Worm (Caenorhabditis elegans) whole organism, L2 larva: ENCODE measurements around the gene mob-3.
A peak's percentile ranks its signal among the peaks of the same experiment; 100 is the strongest.

Experiments
- F13H6.1 ChIP-seq: sonication (generic microtip); optimal IDR thresholded peaks from 2 replicates; lab custom pipeline; 2016; ENCODE audit warnings: missing genetic modification characterization, missing compliant biosample characterization
- blmp-1 ChIP-seq: sonication (generic microtip); optimal IDR thresholded peaks from 2 replicates; lab custom pipeline; 2017; ENCODE audit warnings: missing genetic modification characterization, mild to moderate bottlenecking, missing compliant biosample characterization, antibody characterized with exemption, moderate library complexity; ENCODE audit not compliant: insufficient read depth
- dmd-4 ChIP-seq: sonication (generic microtip); optimal IDR thresholded peaks from 2 replicates; lab custom pipeline; 2017; ENCODE audit warnings: missing biosample characterization, missing genetic modification characterization
- elt-3 ChIP-seq: sonication (generic microtip); optimal IDR thresholded peaks from 2 replicates; lab custom pipeline; 2017; ENCODE audit warnings: missing biosample characterization, missing genetic modification characterization
- fos-1 ChIP-seq: fragments of 150-350 bp; optimal IDR thresholded peaks from 2 replicates; lab custom pipeline; 2014; ENCODE audit warnings: missing biosample characterization, missing genetic modification characterization
- mab-5 ChIP-seq: fragments of 150-350 bp; optimal IDR thresholded peaks from 2 replicates; lab custom pipeline; 2014; ENCODE audit warnings: missing biosample characterization, missing genetic modification characterization
- nhr-11 ChIP-seq: fragments of 150-350 bp; optimal IDR thresholded peaks from 2 replicates; lab custom pipeline; 2014; ENCODE audit warnings: missing biosample characterization, missing genetic modification characterization
- sma-3 ChIP-seq: sonication (generic microtip); optimal IDR thresholded peaks from 2 replicates; lab custom pipeline; 2016; ENCODE audit warnings: missing genetic modification reagents, missing genetic modification characterization, missing compliant biosample characterization
- snpc-4 ChIP-seq: fragments of 150-350 bp; optimal IDR thresholded peaks from 2 replicates; lab custom pipeline; 2014; ENCODE audit warnings: missing biosample characterization, missing genetic modification characterization
- unc-55 ChIP-seq: fragments of 150-350 bp; sonication (generic microtip); optimal IDR thresholded peaks from 3 replicates; lab custom pipeline; 2014; ENCODE audit warnings: missing biosample characterization, missing genetic modification reagents, missing genetic modification characterization
- ztf-11 ChIP-seq: sonication (generic microtip); optimal IDR thresholded peaks from 2 replicates; lab custom pipeline; 2017; ENCODE audit warnings: missing biosample characterization, missing genetic modification characterization

ce11 chrIV:7386835-7387551, 1.8 kb downstream of the mob-3 start:
- TF ChIP-seq unc-55 (GFP tag; lab: Kevin White, UChicago) (peak; percentile 33), ztf-11 (tag; lab: Kevin White, UChicago) (no peak), blmp-1 (tag; lab: Kevin White, UChicago) (no peak), F13H6.1 (tag; lab: Kevin White, UChicago) (peak; percentile 82), elt-3 (no peak), dmd-4 (no peak), mab-5 (tag; lab: Kevin White, UChicago) (peak; percentile 57), nhr-11 (tag; lab: Kevin White, UChicago) (no peak), snpc-4 (tag; lab: Kevin White, UChicago) (peak; percentile 34), sma-3 (no peak), fos-1 (tag; lab: Kevin White, UChicago) (peak; percentile 51)
